Worm (Caenorhabditis elegans): ENCODE measurements around the gene srh-70.

DNA sequence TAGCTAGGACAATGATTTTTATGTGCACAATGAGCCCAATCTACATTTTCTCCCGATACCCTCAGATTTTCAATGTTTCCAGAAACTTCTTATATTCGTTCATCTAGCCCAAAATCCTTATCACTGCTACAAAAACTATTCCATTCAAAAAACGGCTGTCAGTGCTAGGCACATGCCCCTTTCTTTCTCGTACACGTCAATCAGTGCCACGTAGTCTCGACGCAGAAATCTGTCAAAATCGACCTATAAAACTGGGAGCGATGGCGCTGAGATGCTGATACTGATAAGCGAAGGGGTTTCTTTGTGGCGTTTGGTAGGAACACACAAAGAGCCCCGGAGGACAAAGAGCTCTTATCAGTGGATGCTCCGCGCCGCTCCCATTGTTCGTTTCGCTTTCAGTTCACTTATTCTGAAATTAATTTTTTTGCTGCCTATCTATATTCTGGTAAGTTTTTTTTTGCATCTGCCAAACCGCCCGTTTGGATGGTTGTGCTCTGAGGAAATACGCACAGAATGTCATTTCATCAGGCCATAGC lies at the start of gene srh-70:
- TF ChIP-seq him-1 (tag; optimal IDR thresholded peaks at IDR 0.05) (no peak), dao-5 (tag; optimal IDR thresholded peaks at IDR 0.05) (no peak)
